Fruit fly (Drosophila melanogaster) whole organism, embryonic: ENCODE data around the gene Cnot4.

Source experiments
- Ada2b ChIP-seq: fragments of 200-800 bp; sonication (Bioruptor generic); IDR thresholded peaks from 2 replicates; pipeline ENCODE4 v1.3.6; 2022; ENCODE audit warnings: missing biosample characterization, missing genetic modification characterization
- BtbVII ChIP-seq: fragments of 200-800 bp; sonication (Bioruptor generic); optimal IDR thresholded peaks from 3 replicates; lab custom pipeline; 2017; ENCODE audit warnings: missing biosample characterization, mild to moderate bottlenecking, missing genetic modification characterization
- CG11695 ChIP-seq: fragments of 200-800 bp; sonication (Bioruptor generic); IDR thresholded peaks from 3 replicates; pipeline ENCODE4 v1.3.6; 2022; ENCODE audit warnings: missing biosample characterization, missing genetic modification characterization
- CG12155 ChIP-seq: fragments of 200-800 bp; sonication (Bioruptor generic); optimal IDR thresholded peaks from 3 replicates; lab custom pipeline; 2016; ENCODE audit warnings: missing biosample characterization, missing genetic modification characterization
- CG12659 ChIP-seq: fragments of 200-800 bp; sonication (Bioruptor generic); optimal IDR thresholded peaks from 3 replicates; lab custom pipeline; 2017; ENCODE audit warnings: mild to moderate bottlenecking, missing biosample characterization, missing genetic modification reagents, missing genetic modification characterization
- CG12769 ChIP-seq: fragments of 200-800 bp; sonication (Bioruptor generic); optimal IDR thresholded peaks from 2 replicates; lab custom pipeline; 2019; ENCODE audit warnings: missing biosample characterization, mild to moderate bottlenecking, missing genetic modification characterization, moderate library complexity
- CG12942 ChIP-seq: fragments of 200-800 bp; sonication (Bioruptor generic); optimal IDR thresholded peaks from 3 replicates; lab custom pipeline; 2016; ENCODE audit warnings: missing biosample characterization, missing genetic modification characterization
- CG14965 ChIP-seq: fragments of 200-800 bp; sonication (Bioruptor generic); optimal IDR thresholded peaks from 2 replicates; lab custom pipeline; 2016; ENCODE audit warnings: missing biosample characterization, missing genetic modification characterization, borderline replicate concordance
- CG16863 ChIP-seq: fragments of 200-800 bp; sonication (Bioruptor generic); optimal IDR thresholded peaks from 3 replicates; lab custom pipeline; 2016; ENCODE audit warnings: missing biosample characterization, missing genetic modification characterization
- CG17361 ChIP-seq: fragments of 200-800 bp; sonication (Bioruptor generic); IDR thresholded peaks from 3 replicates; pipeline ENCODE4 v1.3.6; 2022; ENCODE audit warnings: missing biosample characterization, missing genetic modification characterization
- CG17385 ChIP-seq: fragments of 200-800 bp; sonication (Bioruptor generic); optimal IDR thresholded peaks from 3 replicates; lab custom pipeline; 2018; ENCODE audit warnings: missing biosample characterization, mild to moderate bottlenecking, missing genetic modification characterization
- CG17912 ChIP-seq: fragments of 200-800 bp; sonication (Bioruptor generic); optimal IDR thresholded peaks from 2 replicates; lab custom pipeline; 2018; ENCODE audit warnings: missing biosample characterization, mild to moderate bottlenecking, missing genetic modification characterization
- CG1792 ChIP-seq: fragments of 200-800 bp; sonication (Bioruptor generic); optimal IDR thresholded peaks from 2 replicates; lab custom pipeline; 2016; ENCODE audit warnings: missing biosample characterization, missing genetic modification characterization
- CG18476 ChIP-seq: fragments of 200-800 bp; sonication (Bioruptor generic); optimal IDR thresholded peaks from 2 replicates; lab custom pipeline; 2016; ENCODE audit warnings: missing biosample characterization, mild to moderate bottlenecking, missing genetic modification characterization
- CG18599 ChIP-seq: fragments of 200-800 bp; sonication (Bioruptor generic); optimal IDR thresholded peaks from 3 replicates; lab custom pipeline; 2017; ENCODE audit warnings: missing biosample characterization, missing genetic modification characterization, mild to moderate bottlenecking, moderate library complexity, missing genetic modification reagents
- CG2202 ChIP-seq: fragments of 200-800 bp; sonication (Bioruptor generic); optimal IDR thresholded peaks from 2 replicates; lab custom pipeline; 2018; ENCODE audit warnings: missing biosample characterization, mild to moderate bottlenecking, missing genetic modification characterization
- CG2712 ChIP-seq: fragments of 200-800 bp; optimal IDR thresholded peaks from 3 replicates; lab custom pipeline; 2019; ENCODE audit warnings: missing biosample characterization, mild to moderate bottlenecking, missing genetic modification characterization, moderate library complexity
- CG30403 ChIP-seq: fragments of 200-800 bp; sonication (Bioruptor generic); optimal IDR thresholded peaks from 3 replicates; lab custom pipeline; 2016; ENCODE audit warnings: missing biosample characterization, missing genetic modification characterization
- CG31388 ChIP-seq: fragments of 200-800 bp; sonication (Bioruptor generic); optimal IDR thresholded peaks from 2 replicates; lab custom pipeline; 2016; ENCODE audit warnings: missing biosample characterization, missing genetic modification characterization
- CG32767 ChIP-seq: fragments of 200-800 bp; sonication (Bioruptor generic); IDR thresholded peaks from 2 replicates; pipeline ENCODE4 v1.3.6; 2022; ENCODE audit warnings: missing biosample characterization, missing genetic modification characterization
- CG42726 ChIP-seq: fragments of 200-800 bp; sonication (Bioruptor generic); IDR thresholded peaks from 2 replicates; pipeline ENCODE4 v1.3.6; 2022; ENCODE audit warnings: missing biosample characterization, missing genetic modification characterization; ENCODE audit not compliant: partially characterized antibody
- CG6683 ChIP-seq: fragments of 200-800 bp; sonication (Bioruptor generic); optimal IDR thresholded peaks from 2 replicates; lab custom pipeline; 2017; ENCODE audit warnings: missing biosample characterization, mild to moderate bottlenecking, missing genetic modification characterization, missing genetic modification reagents
- CG7357 ChIP-seq: fragments of 200-800 bp; sonication (Bioruptor generic); IDR thresholded peaks from 3 replicates; pipeline ENCODE4 v1.3.6; 2022; ENCODE audit warnings: missing biosample characterization, missing genetic modification characterization
- CG9797 ChIP-seq: fragments of 200-800 bp; sonication (Bioruptor generic); optimal IDR thresholded peaks from 3 replicates; lab custom pipeline; 2018; ENCODE audit warnings: missing biosample characterization, mild to moderate bottlenecking, missing genetic modification characterization
- Camta ChIP-seq: fragments of 200-800 bp; sonication (Bioruptor generic); optimal IDR thresholded peaks from 2 replicates; lab custom pipeline; 2016; ENCODE audit warnings: missing biosample characterization, missing genetic modification characterization
- Chrac-16 ChIP-seq: fragments of 200-800 bp; sonication (Bioruptor generic); optimal IDR thresholded peaks from 3 replicates; lab custom pipeline; 2016; ENCODE audit warnings: missing biosample characterization, missing genetic modification characterization
- CkIIα-i1 ChIP-seq: fragments of 200-800 bp; sonication (Bioruptor generic); IDR thresholded peaks from 2 replicates; pipeline ENCODE4 v1.3.6; 2022; ENCODE audit warnings: missing biosample characterization, missing genetic modification characterization
- D ChIP-seq, 2 experiments: fragments of 200-800 bp in 1 of 2; fragments of >200 bp in 1 of 2; sonication (Bioruptor generic) in 1 of 2; optimal IDR thresholded peaks; 2 replicates in 1 of 2; 3 replicates in 1 of 2; lab custom pipeline; 2017; ENCODE audit warnings: mild to moderate bottlenecking in 1 of 2, missing biosample characterization in 1 of 2, missing genetic modification characterization in 1 of 2, missing genetic modification reagents in 1 of 2
- Gsc ChIP-seq: fragments of 200-800 bp; sonication (Bioruptor generic); IDR thresholded peaks from 2 replicates; pipeline ENCODE4 v1.3.6; 2022; ENCODE audit warnings: missing biosample characterization, missing genetic modification characterization
- HLHmδ ChIP-seq: fragments of 200-800 bp; sonication (Bioruptor generic); optimal IDR thresholded peaks from 2 replicates; lab custom pipeline; 2018; ENCODE audit warnings: missing biosample characterization, mild to moderate bottlenecking, missing genetic modification characterization, moderate library complexity
- Lhr ChIP-seq: fragments of 200-800 bp; sonication (Bioruptor generic); optimal IDR thresholded peaks from 3 replicates; lab custom pipeline; 2017; ENCODE audit warnings: mild to moderate bottlenecking, missing biosample characterization, missing genetic modification reagents, missing genetic modification characterization
- Lim3 ChIP-seq: fragments of 200-800 bp; sonication (Bioruptor generic); IDR thresholded peaks from 2 replicates; pipeline ENCODE4 v1.3.6; 2022; ENCODE audit warnings: missing biosample characterization, missing genetic modification characterization
- Mrtf ChIP-seq: fragments of 200-800 bp; sonication (Bioruptor generic); IDR thresholded peaks from 3 replicates; pipeline ENCODE4 v1.3.6; 2022; ENCODE audit warnings: missing biosample characterization, missing genetic modification characterization
- Nf-YB ChIP-seq: fragments of 200-800 bp; sonication (Bioruptor generic); optimal IDR thresholded peaks from 3 replicates; lab custom pipeline; 2019; ENCODE audit warnings: missing biosample characterization, mild to moderate bottlenecking, missing genetic modification characterization, moderate library complexity
- Oaz ChIP-seq: fragments of 200-800 bp; sonication (Bioruptor generic); IDR thresholded peaks from 2 replicates; pipeline ENCODE4 v1.3.6; 2022; ENCODE audit warnings: missing biosample characterization, missing genetic modification characterization
- Rx ChIP-seq: fragments of 200-800 bp; sonication (Bioruptor generic); IDR thresholded peaks from 2 replicates; pipeline ENCODE4 v1.3.6; 2022; ENCODE audit warnings: missing biosample characterization, missing genetic modification characterization
- ara ChIP-seq: fragments of 200-800 bp; sonication (Bioruptor generic); IDR thresholded peaks from 2 replicates; pipeline ENCODE4 v1.3.6; 2022; ENCODE audit warnings: missing biosample characterization, missing genetic modification characterization
- fu2 ChIP-seq: fragments of 200-800 bp; sonication (Bioruptor generic); optimal IDR thresholded peaks from 2 replicates; lab custom pipeline; 2016; ENCODE audit warnings: missing biosample characterization, missing genetic modification characterization
- her ChIP-seq: fragments of 200-800 bp; sonication (Bioruptor generic); optimal IDR thresholded peaks from 2 replicates; lab custom pipeline; 2016; ENCODE audit warnings: missing biosample characterization, missing genetic modification characterization
- inv ChIP-seq: fragments of 200-800 bp; sonication (Bioruptor generic); IDR thresholded peaks from 2 replicates; pipeline ENCODE4 v1.3.6; 2022; ENCODE audit warnings: missing biosample characterization, missing genetic modification characterization; ENCODE audit not compliant: partially characterized antibody
- lola ChIP-seq, 3 experiments: fragments of >200 bp in 2 of 3; fragments of 200-800 bp in 1 of 3; sonication (Bioruptor generic) in 1 of 3; optimal IDR thresholded peaks; 2 replicates each; lab custom pipeline; 2017 to 2019; ENCODE audit warnings: missing biosample characterization in 3 of 3, missing genetic modification characterization in 3 of 3, mild to moderate bottlenecking in 1 of 3, moderate library complexity in 1 of 3
- salm ChIP-seq: fragments of 200-800 bp; sonication (Bioruptor generic); optimal IDR thresholded peaks from 2 replicates; lab custom pipeline; 2018; ENCODE audit warnings: missing biosample characterization, mild to moderate bottlenecking, missing genetic modification characterization
- sens ChIP-seq: fragments of 200-800 bp; sonication (Bioruptor generic); peaks from one replicate; lab custom pipeline; 2016; ENCODE audit warnings: missing biosample characterization, missing genetic modification characterization
- slbo ChIP-seq: fragments of 200-800 bp; sonication (Bioruptor generic); IDR thresholded peaks from 2 replicates; pipeline ENCODE4 v1.3.6; 2022; ENCODE audit warnings: missing biosample characterization, missing genetic modification characterization
- sob ChIP-seq: fragments of 200-800 bp; sonication (Bioruptor generic); IDR thresholded peaks from 2 replicates; pipeline ENCODE4 v1.3.6; 2022; ENCODE audit warnings: missing biosample characterization, missing genetic modification characterization
- tll ChIP-seq, 2 experiments: fragments of 200-800 bp in 1 of 2; fragments of >200 bp in 1 of 2; sonication (Bioruptor generic) in 1 of 2; optimal IDR thresholded peaks; 2 replicates each; lab custom pipeline; 2017 to 2019; ENCODE audit warnings: missing biosample characterization in 2 of 2, missing genetic modification characterization in 2 of 2, mild to moderate bottlenecking in 1 of 2, moderate library complexity in 1 of 2
- trem ChIP-seq: fragments of 200-800 bp; optimal IDR thresholded peaks from 3 replicates; lab custom pipeline; 2019; ENCODE audit warnings: missing biosample characterization, mild to moderate bottlenecking, missing genetic modification characterization, moderate library complexity
- trh ChIP-seq: fragments of 200-800 bp; sonication (Bioruptor generic); optimal IDR thresholded peaks from 2 replicates; lab custom pipeline; 2016; ENCODE audit warnings: missing biosample characterization, missing genetic modification characterization
- wek ChIP-seq: fragments of 200-800 bp; sonication (Bioruptor generic); optimal IDR thresholded peaks from 3 replicates; lab custom pipeline; 2018; ENCODE audit warnings: missing biosample characterization, mild to moderate bottlenecking, missing genetic modification characterization, moderate library complexity

The Cnot4 gene

dm6 chr2L:10408122-10408576 lies 11.6 kb downstream of the Cnot4 start, which contains the start of the genes Ip259 and RpS27A (continued):
- TF ChIP-seq CG1792 (peak; percentile 15), trh (GFP tag; lab: Kevin White, UChicago) (peak; percentile 60), trem (tag; lab: Kevin White, UChicago) (peak; percentile 55), CG11695 (GFP tag; lab: Robert Waterston, UW) (peak; percentile 57; the same call in 2 of the 3 replicates), CG12659 (GFP tag; lab: Kevin White, UChicago) (peak; percentile 90), ara (GFP tag; lab: Robert Waterston, UW) (no peak), Lhr (peak; percentile 74), Ada2b (GFP tag; lab: Robert Waterston, UW) (no peak; the same call in 1 of the 2 replicates), CG18599 (GFP tag; lab: Kevin White, UChicago) (no peak), fu2 (GFP tag; lab: Kevin White, UChicago) (peak; percentile 69), CG9797 (peak; percentile 29), CG12942 (GFP tag; lab: Kevin White, UChicago) (peak; percentile 58), CG2202 (tag; lab: Kevin White, UChicago) (peak; percentile 57), CG31388 (GFP tag; lab: Kevin White, UChicago) (no peak), Gsc (no peak), CG16863 (GFP tag; lab: Kevin White, UChicago) (peak; percentile 47), CG12155 (GFP tag; lab: Kevin White, UChicago) (peak; percentile 33), CG14965 (no peak), CG6683 (GFP tag; lab: Kevin White, UChicago) (peak; percentile 51), CG12769 (tag; lab: Kevin White, UChicago) (no peak), inv (no peak), slbo (peak; percentile 72), CG17912 (GFP tag; lab: Kevin White, UChicago) (peak; percentile 80), Chrac-16 (GFP tag; lab: Kevin White, UChicago) (peak; percentile 52), CG17361 (GFP tag; lab: Robert Waterston, UW) (peak; percentile 75; the same call in 2 of the 3 replicates), Nf-YB (GFP tag; lab: Kevin White, UChicago) (peak; percentile 58), her (GFP tag; lab: Kevin White, UChicago) (peak; percentile 65), CG30403 (peak; percentile 56), CG2712 (tag; lab: Kevin White, UChicago) (peak; percentile 79), Mrtf (GFP tag; lab: Robert Waterston, UW) (no peak; the same call in 1 of the 3 replicates), sens (GFP tag; lab: Kevin White, UChicago) (peak; percentile 74), wek (peak; percentile 84), sob (GFP tag; lab: Robert Waterston, UW) (peak; percentile 84), CG7357 (GFP tag; lab: Robert Waterston, UW) (peak; percentile 61; the same call in 1 of the 3 replicates), D (optimal IDR thresholded peaks at IDR 0.05; lab: Kevin White, UChicago) (no peak), D (GFP tag; optimal IDR thresholded peaks at IDR 0.05; lab: Kevin White, UChicago) (peak; percentile 62), CG18476 (GFP tag; lab: Kevin White, UChicago) (peak; percentile 42), CG42726 (peak; percentile 30; the same call in 1 of the 2 replicates), Lim3 (no peak), CkIIα-i1 (GFP tag; lab: Robert Waterston, UW) (no peak), BtbVII (GFP tag; lab: Kevin White, UChicago) (peak; percentile 61), Rx (GFP tag; lab: Robert Waterston, UW) (no peak; the same call in 1 of the 2 replicates), lola (GFP tag; optimal IDR thresholded peaks at IDR 0.05; lab: Kevin White, UChicago) (peak in 1 of 3 experiments; percentile 36), CG17385 (GFP tag; lab: Kevin White, UChicago) (peak; percentile 81), Camta (peak; percentile 81), tll (GFP tag; optimal IDR thresholded peaks at IDR 0.05; lab: Kevin White, UChicago) (no peak), salm (peak; percentile 21), HLHmδ (GFP tag; lab: Kevin White, UChicago) (peak; percentile 86), Oaz (GFP tag; lab: Robert Waterston, UW) (0 out of 2 replicates have a peak, but pooled peaks have one; percentile 23), CG32767 (GFP tag; lab: Robert Waterston, UW) (peak; percentile 61; the same call in 1 of the 2 replicates)
